Worm (Caenorhabditis elegans) whole organism, L1 larva: ENCODE measurements around the gene suf-1.
A peak's percentile ranks its signal among the peaks of the same experiment; 100 is the strongest.

Experiments used
- C04F5.9 ChIP-seq: sonication (generic microtip); optimal IDR thresholded peaks from 2 replicates; lab custom pipeline; 2016; ENCODE audit warnings: missing genetic modification characterization, missing compliant biosample characterization
- C34B4.2 ChIP-seq: sonication (generic microtip); optimal IDR thresholded peaks from 2 replicates; lab custom pipeline; 2017; ENCODE audit warnings: mild to moderate bottlenecking, missing genetic modification characterization, missing compliant biosample characterization
- F16B12.6 ChIP-seq: fragments of 150-350 bp; optimal IDR thresholded peaks from 2 replicates; lab custom pipeline; 2014; ENCODE audit warnings: missing biosample characterization, missing genetic modification characterization
- Y116A8C.19 ChIP-seq: sonication (generic microtip); optimal IDR thresholded peaks from 2 replicates; lab custom pipeline; 2016; ENCODE audit warnings: missing compliant biosample characterization, missing genetic modification characterization, borderline replicate concordance
- alr-1 ChIP-seq: fragments of 200-800 bp; sonication (Bioruptor generic); optimal IDR thresholded peaks from 2 replicates; lab custom pipeline; 2018; ENCODE audit warnings: borderline replicate concordance, mild to moderate bottlenecking, missing genetic modification characterization, missing compliant biosample characterization
- blmp-1 ChIP-seq: fragments of 150-350 bp; optimal IDR thresholded peaks from 2 replicates; lab custom pipeline; 2014; ENCODE audit warnings: missing biosample characterization, missing genetic modification characterization
- ces-1 ChIP-seq: fragments of 150-350 bp; optimal IDR thresholded peaks from 2 replicates; lab custom pipeline; 2014; ENCODE audit warnings: missing biosample characterization, missing genetic modification reagents, missing genetic modification characterization
- dpl-1 ChIP-seq, 3 experiments: fragments of 150-350 bp in 2 of 3; sonication (generic microtip) in 1 of 3; optimal IDR thresholded peaks; 2 replicates each; lab custom pipeline; 2014 to 2017; ENCODE audit warnings: missing biosample characterization in 3 of 3, missing genetic modification characterization in 3 of 3, missing genetic modification reagents in 3 of 3
- dsc-1 ChIP-seq: sonication (generic microtip); optimal IDR thresholded peaks from 2 replicates; lab custom pipeline; 2016; ENCODE audit warnings: mild to moderate bottlenecking, missing genetic modification characterization, missing compliant biosample characterization
- efl-1 ChIP-seq, 4 experiments: fragments of 150-350 bp; optimal IDR thresholded peaks in 3 of 4; peaks in 1 of 4; 1 replicate in 1 of 4; 2 replicates in 3 of 4; lab custom pipeline; 2014; ENCODE audit warnings: missing biosample characterization in 2 of 4, missing genetic modification characterization in 2 of 4, missing genetic modification reagents in 2 of 4
- elt-2 ChIP-seq: sonication (generic microtip); optimal IDR thresholded peaks from 2 replicates; lab custom pipeline; 2016; ENCODE audit warnings: missing genetic modification characterization, mild to moderate bottlenecking, inconsistent platforms, missing compliant biosample characterization, missing genetic modification reagents
- elt-3 ChIP-seq, 6 experiments: fragments of 150-350 bp in 1 of 6; sonication (generic microtip); optimal IDR thresholded peaks; 2 replicates each; lab custom pipeline; 2017 to 2018; ENCODE audit warnings: missing biosample characterization in 6 of 6, missing genetic modification characterization in 6 of 6, inconsistent platforms in 1 of 6
- fkh-4 ChIP-seq: sonication (generic microtip); optimal IDR thresholded peaks from 2 replicates; lab custom pipeline; 2016; ENCODE audit warnings: missing compliant biosample characterization, missing genetic modification characterization, borderline replicate concordance
- hlh-17 ChIP-seq: fragments of 200-800 bp; sonication (Bioruptor generic); optimal IDR thresholded peaks from 2 replicates; lab custom pipeline; 2018; ENCODE audit warnings: missing genetic modification characterization, mild to moderate bottlenecking, missing compliant biosample characterization, moderate library complexity, borderline replicate concordance
- hpl-2 ChIP-seq: fragments of 150-350 bp; optimal IDR thresholded peaks from 2 replicates; lab custom pipeline; 2014; ENCODE audit warnings: missing biosample characterization, missing genetic modification reagents, missing genetic modification characterization
- isw-1 ChIP-seq: fragments of 200-800 bp; sonication (Bioruptor generic); IDR thresholded peaks from 2 replicates; pipeline ENCODE4 v1.3.6; 2022; ENCODE audit warnings: missing genetic modification characterization, missing compliant biosample characterization
- jun-1 ChIP-seq: fragments of 150-350 bp; optimal IDR thresholded peaks from 2 replicates; lab custom pipeline; 2014; ENCODE audit warnings: missing biosample characterization, missing genetic modification reagents, missing genetic modification characterization
- lin-13 ChIP-seq: fragments of 150-350 bp; optimal IDR thresholded peaks from 2 replicates; lab custom pipeline; 2014; ENCODE audit warnings: missing biosample characterization, missing genetic modification reagents, missing genetic modification characterization
- lin-14 ChIP-seq: fragments of 200-800 bp; sonication (Bioruptor generic); optimal IDR thresholded peaks from 2 replicates; lab custom pipeline; 2018; ENCODE audit warnings: mild to moderate bottlenecking, missing genetic modification characterization, moderate library complexity, missing compliant biosample characterization
- lin-35 ChIP-seq, 2 experiments: fragments of 150-350 bp; optimal IDR thresholded peaks; 2 replicates each; lab custom pipeline; 2014; ENCODE audit warnings: missing biosample characterization in 2 of 2, missing genetic modification characterization in 2 of 2, missing genetic modification reagents in 2 of 2
- lsy-2 ChIP-seq, 2 experiments: fragments of 150-350 bp; optimal IDR thresholded peaks; 2 replicates each; lab custom pipeline; 2014; ENCODE audit warnings: missing biosample characterization in 2 of 2, missing genetic modification characterization in 2 of 2
- mdl-1 ChIP-seq, 2 experiments: fragments of 150-350 bp; optimal IDR thresholded peaks; 2 replicates each; lab custom pipeline; 2014 to 2017; ENCODE audit warnings: missing biosample characterization in 2 of 2, missing genetic modification characterization in 2 of 2, inconsistent platforms in 1 of 2
- mep-1 ChIP-seq: fragments of 150-350 bp; optimal IDR thresholded peaks from 2 replicates; lab custom pipeline; 2014; ENCODE audit warnings: missing biosample characterization, missing genetic modification characterization
- nhr-11 ChIP-seq: fragments of 150-350 bp; optimal IDR thresholded peaks from 2 replicates; lab custom pipeline; 2014; ENCODE audit warnings: missing biosample characterization, missing genetic modification characterization
- nhr-47 ChIP-seq: sonication (generic microtip); optimal IDR thresholded peaks from 2 replicates; lab custom pipeline; 2016; ENCODE audit warnings: mild to moderate bottlenecking, missing genetic modification characterization, moderate library complexity, missing compliant biosample characterization
- nhr-71 ChIP-seq: sonication (generic microtip); optimal IDR thresholded peaks from 2 replicates; lab custom pipeline; 2016; ENCODE audit warnings: mild to moderate bottlenecking, missing genetic modification characterization, moderate library complexity, missing compliant biosample characterization
- nhr-77 ChIP-seq: fragments of 150-350 bp; optimal IDR thresholded peaks from 2 replicates; lab custom pipeline; 2014; ENCODE audit warnings: missing biosample characterization, missing genetic modification characterization
- nhr-85 ChIP-seq: sonication (generic microtip); peaks from one replicate; lab custom pipeline; 2016; ENCODE audit warnings: missing genetic modification characterization, inconsistent platforms, missing compliant biosample characterization
- pqm-1 ChIP-seq: sonication (generic microtip); optimal IDR thresholded peaks from 3 replicates; lab custom pipeline; 2017; ENCODE audit warnings: missing biosample characterization, missing genetic modification characterization
- sptf-1 ChIP-seq: fragments of 150-350 bp; optimal IDR thresholded peaks from 2 replicates; lab custom pipeline; 2014; ENCODE audit warnings: missing biosample characterization, missing genetic modification characterization
- unc-30 ChIP-seq: sonication (generic microtip); optimal IDR thresholded peaks from 2 replicates; lab custom pipeline; 2017; ENCODE audit warnings: missing biosample characterization, missing genetic modification characterization
- unc-86 ChIP-seq: sonication (generic microtip); optimal IDR thresholded peaks from 2 replicates; lab custom pipeline; 2016; ENCODE audit warnings: missing genetic modification characterization, missing compliant biosample characterization
- vab-15 ChIP-seq: sonication (generic microtip); optimal IDR thresholded peaks from 2 replicates; lab custom pipeline; 2017; ENCODE audit warnings: missing genotype, mild to moderate bottlenecking, missing genetic modification characterization, missing compliant biosample characterization
- xbp-1 ChIP-seq: sonication (generic microtip); optimal IDR thresholded peaks from 2 replicates; lab custom pipeline; 2016; ENCODE audit warnings: missing genetic modification characterization, missing compliant biosample characterization

suf-1 gene

DNA sequence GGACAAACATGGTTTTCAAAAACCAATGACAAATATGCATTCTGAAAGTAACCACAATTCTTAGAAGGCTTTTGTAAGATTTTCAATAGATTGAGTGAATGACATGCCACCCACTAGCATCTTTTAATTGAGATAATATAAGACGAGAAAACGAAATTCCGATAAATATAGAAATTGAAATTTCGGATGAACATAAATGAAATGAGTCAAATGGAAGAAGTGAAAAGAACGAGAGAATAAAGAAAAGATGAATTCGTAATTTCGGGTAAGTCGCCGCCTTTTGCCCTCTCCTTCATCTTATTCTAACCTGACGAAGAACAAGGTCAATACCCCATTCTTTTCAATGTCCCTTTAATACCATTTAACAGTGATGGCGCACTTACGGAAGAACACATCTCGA is 38.7 kb downstream of the suf-1 start:
- TF ChIP-seq lin-14 (GFP tag; lab: Kevin White, UChicago): peak; percentile 13
- TF ChIP-seq blmp-1 (tag; lab: Kevin White, UChicago): peak; percentile 83
- TF ChIP-seq elt-3 (tag; optimal IDR thresholded peaks at IDR 0.05; lab: Kevin White, UChicago): no peak

DNA sequence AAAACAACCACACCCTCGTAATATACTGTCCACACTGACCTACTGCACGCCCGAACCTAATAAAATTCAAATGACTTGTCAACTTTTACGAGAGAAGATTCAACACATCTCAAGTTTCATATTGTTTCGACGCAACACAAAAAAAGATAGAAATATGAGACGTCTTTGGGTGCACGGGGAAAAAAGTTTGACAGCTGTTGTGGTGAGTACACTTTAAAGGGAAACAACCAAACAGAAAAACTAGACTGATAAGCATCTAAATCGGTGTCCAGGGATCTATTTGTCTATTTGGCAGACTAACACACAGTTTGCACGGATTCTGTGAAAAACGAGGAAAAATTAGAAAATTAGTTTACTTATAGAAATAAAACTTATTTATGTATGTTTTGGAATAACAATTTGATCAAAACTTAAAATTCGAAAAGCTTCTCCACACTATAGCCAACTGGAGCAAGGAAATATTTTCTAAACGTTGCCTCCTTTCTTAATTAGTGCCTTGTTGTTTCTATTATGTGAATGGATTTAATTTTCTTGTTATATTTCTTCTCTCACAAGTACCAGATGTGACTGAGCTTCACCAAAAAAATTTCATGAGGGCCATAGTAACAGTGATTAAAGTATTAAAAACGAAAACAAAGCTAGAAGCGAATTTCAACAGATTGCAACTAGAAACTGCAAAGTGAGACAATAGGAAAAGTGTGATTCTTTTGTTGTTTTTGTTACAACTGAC is 40.1 kb downstream of the suf-1 start:
- TF ChIP-seq fkh-4 (peak; percentile 76), nhr-11 (tag; lab: Kevin White, UChicago) (no peak), dsc-1 (tag; lab: Kevin White, UChicago) (peak; percentile 90), unc-86 (tag; lab: Kevin White, UChicago) (no peak), nhr-77 (tag; lab: Kevin White, UChicago) (no peak), mdl-1 (tag; optimal IDR thresholded peaks at IDR 0.05; lab: Kevin White, UChicago) (no peak), efl-1 (optimal IDR thresholded peaks at IDR 0.05; lab: Kevin White, UChicago) (no peak), efl-1 (GFP tag; optimal IDR thresholded peaks at IDR 0.05 in 1 of 2; lab: Kevin White, UChicago) (peak in 1 of 2 experiments; percentile 67), elt-2 (tag; lab: Kevin White, UChicago) (no peak), xbp-1 (tag; lab: Kevin White, UChicago) (no peak), nhr-71 (peak; percentile 18), nhr-47 (no peak), nhr-85 (tag; lab: Kevin White, UChicago) (no peak), C34B4.2 (tag; lab: Kevin White, UChicago) (no peak), isw-1 (GFP tag; lab: Robert Waterston, UW) (no peak), lsy-2 (tag; optimal IDR thresholded peaks at IDR 0.05; lab: Kevin White, UChicago) (peak in 1 of 2 experiments; percentile 20), blmp-1 (tag; lab: Kevin White, UChicago) (peak; percentile 37), alr-1 (tag; lab: Kevin White, UChicago) (no peak), ces-1 (GFP tag; lab: Kevin White, UChicago) (no peak), dpl-1 (GFP tag; optimal IDR thresholded peaks at IDR 0.05; lab: Kevin White, UChicago) (no peak), F16B12.6 (no peak), mep-1 (tag; lab: Kevin White, UChicago) (no peak), lin-14 (GFP tag; lab: Kevin White, UChicago) (peak; percentile 58)

DNA sequence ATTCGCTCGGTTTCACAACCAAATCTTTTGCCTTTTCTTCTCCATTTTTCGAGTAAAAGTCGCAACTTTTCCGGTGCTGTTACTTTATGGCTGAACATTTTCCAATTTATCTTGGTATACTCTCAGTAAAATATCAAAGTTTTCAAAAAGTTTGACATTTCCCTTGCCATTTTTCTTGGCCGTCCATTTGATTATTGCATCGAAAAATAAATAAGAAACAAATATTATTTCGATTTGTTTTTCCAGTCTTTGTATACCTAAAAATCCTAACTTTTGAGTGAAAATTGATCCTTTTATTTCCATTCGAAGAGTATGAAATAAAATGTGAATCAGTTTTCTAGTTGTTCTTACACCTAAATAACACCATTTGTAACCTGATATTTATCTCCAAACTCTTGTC is 42.8 kb downstream of the suf-1 start:
- TF ChIP-seq hpl-2 (GFP tag; lab: Kevin White, UChicago) (no peak), Y116A8C.19 (no peak), pqm-1 (no peak), lin-13 (GFP tag; lab: Kevin White, UChicago) (no peak), lsy-2 (tag; optimal IDR thresholded peaks at IDR 0.05; lab: Kevin White, UChicago) (no peak), C04F5.9 (tag; lab: Kevin White, UChicago) (no peak), sptf-1 (tag; lab: Kevin White, UChicago) (no peak), hlh-17 (GFP tag; lab: Kevin White, UChicago) (no peak), unc-86 (tag; lab: Kevin White, UChicago) (no peak), jun-1 (tag; lab: Kevin White, UChicago) (no peak), elt-3 (tag; optimal IDR thresholded peaks at IDR 0.05; lab: Kevin White, UChicago) (no peak), alr-1 (tag; lab: Kevin White, UChicago) (no peak), vab-15 (tag; lab: Kevin White, UChicago) (no peak), lin-35 (GFP tag; optimal IDR thresholded peaks at IDR 0.05; lab: Kevin White, UChicago) (no peak), nhr-77 (tag; lab: Kevin White, UChicago) (no peak), mdl-1 (tag; optimal IDR thresholded peaks at IDR 0.05; lab: Kevin White, UChicago) (no peak), blmp-1 (tag; lab: Kevin White, UChicago) (no peak), unc-30 (tag; lab: Kevin White, UChicago) (no peak)
- TF ChIP-seq, all 84 proteins: peak for 0
